Fruit fly (Drosophila melanogaster): ENCODE measurements around the gene CG32536.

DNA sequence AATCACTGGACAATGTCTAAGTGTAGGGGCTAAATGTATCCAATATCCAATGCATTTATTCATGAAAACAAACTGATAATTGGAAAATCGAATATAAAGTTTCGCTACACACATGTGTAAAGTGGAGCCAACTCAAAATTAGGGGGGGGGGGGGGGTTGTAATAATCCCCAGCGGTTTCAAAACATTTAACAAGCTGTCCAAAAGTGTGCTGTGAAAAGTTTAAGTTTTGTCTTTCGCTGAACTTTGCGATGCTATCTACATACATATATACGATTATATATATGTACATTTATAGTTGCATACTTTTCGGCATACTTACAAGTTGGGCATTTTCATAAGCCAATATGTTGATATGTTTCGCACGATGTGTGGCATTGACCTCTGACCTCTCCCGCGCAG, 27.4 kb downstream of the CG32536 start:
- TF ChIP-seq CG5204 (GFP tag; optimal IDR thresholded peaks at IDR 0.05) (no peak), CG12768 (GFP tag; optimal IDR thresholded peaks at IDR 0.05) (no peak), Crg-1 (GFP tag; optimal IDR thresholded peaks at IDR 0.05) (no peak), cnc (optimal IDR thresholded peaks at IDR 0.05) (no peak), Clk (GFP tag; optimal IDR thresholded peaks at IDR 0.05) (no peak), CG11617 (GFP tag; optimal IDR thresholded peaks at IDR 0.05) (no peak)

Measured in whole organism, adult.